Worm (Caenorhabditis elegans) whole organism, L4/young adult: ENCODE data around the gene col-44.

ENCODE experiments used
- W03F9.2 ChIP-seq: fragments of 150-350 bp; optimal IDR thresholded peaks from 2 replicates; lab custom pipeline; 2014; ENCODE audit warnings: missing biosample characterization, missing genetic modification characterization
- dao-5 ChIP-seq: sonication (generic microtip); optimal IDR thresholded peaks from 2 replicates; lab custom pipeline; 2016; ENCODE audit warnings: missing genotype, missing genetic modification characterization, moderate library complexity, missing compliant biosample characterization
- him-1 ChIP-seq: sonication (generic microtip); optimal IDR thresholded peaks from 2 replicates; lab custom pipeline; 2016; ENCODE audit warnings: missing genotype, missing genetic modification reagents, missing genetic modification characterization, missing compliant biosample characterization

DNA sequence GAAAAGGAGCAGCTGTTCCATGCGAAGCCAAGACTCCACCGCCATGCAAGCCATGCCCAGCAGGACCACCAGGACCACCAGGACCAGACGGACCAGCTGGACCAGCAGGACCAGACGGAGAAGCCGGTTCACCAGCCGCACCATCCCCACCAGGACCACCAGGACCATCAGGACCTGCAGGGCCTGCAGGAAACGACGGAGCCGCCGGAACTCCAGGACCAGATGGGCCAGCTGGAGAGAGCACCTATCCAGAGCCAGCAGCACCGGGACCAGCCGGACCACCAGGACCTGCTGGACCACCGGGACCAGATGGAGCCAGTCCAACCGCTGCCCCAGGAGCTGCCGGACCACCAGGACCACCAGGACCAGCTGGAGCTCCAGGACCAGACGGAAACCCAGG is 678 bp downstream of the col-44 start:
- TF ChIP-seq W03F9.2 (tag; lab: Kevin White, UChicago) (no peak), him-1 (tag; lab: Kevin White, UChicago) (no peak), dao-5 (tag; lab: Kevin White, UChicago) (no peak)
